Worm (Caenorhabditis elegans): Measurements from ENCODE around the gene delm-1.

DNA sequence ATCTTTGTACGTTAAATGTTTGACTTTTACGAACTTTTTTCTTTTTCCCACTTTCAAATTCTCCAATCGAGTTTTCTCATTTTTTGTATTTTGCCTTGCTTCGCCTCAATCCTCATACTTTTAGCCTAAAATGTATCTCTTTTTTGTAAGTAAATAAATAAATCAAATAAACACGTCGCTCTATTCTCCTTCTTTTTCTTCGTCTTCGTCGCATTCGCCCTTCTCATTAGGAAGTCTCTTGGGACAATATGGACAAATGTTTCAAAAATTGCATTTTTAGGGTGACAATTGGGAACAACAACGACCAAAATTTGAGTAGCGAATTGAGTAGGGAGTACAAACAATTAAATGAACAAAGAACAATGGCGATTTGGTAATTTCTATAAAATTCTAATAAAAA lies 43.3 kb downstream of the delm-1 start:
- TF ChIP-seq med-1 (GFP tag; optimal IDR thresholded peaks at IDR 0.05; ENCODE audit: insufficient read depth) (no peak), tab-1 (GFP tag; IDR thresholded peaks at IDR 0.05) (no peak), klf-2 (GFP tag; conservative IDR thresholded peaks at IDR 0.05) (no peak), ztf-29 (GFP tag; IDR thresholded peaks at IDR 0.05) (no peak), flt-1 (GFP tag; IDR thresholded peaks at IDR 0.05) (no peak), ztf-23 (GFP tag; IDR thresholded peaks at IDR 0.05) (no peak), cog-1 (tag; optimal IDR thresholded peaks at IDR 0.05) (no peak), T22C8.4 (GFP tag; IDR thresholded peaks at IDR 0.05) (no peak)
